Fruit fly (Drosophila melanogaster) whole organism, prepupa: ENCODE measurements around the gene CG6432.

ENCODE experiments used
- Blimp-1 ChIP-seq: fragments of 200-800 bp; sonication (Bioruptor generic); optimal IDR thresholded peaks from 3 replicates; lab custom pipeline; 2017; ENCODE audit warnings: missing biosample characterization, missing genetic modification characterization, mild to moderate bottlenecking, moderate library complexity, missing genetic modification reagents
- CG10669 ChIP-seq: fragments of 200-800 bp; sonication (Bioruptor generic); optimal IDR thresholded peaks from 3 replicates; lab custom pipeline; 2018; ENCODE audit warnings: missing biosample characterization, mild to moderate bottlenecking, missing genetic modification characterization, moderate library complexity
- CG11294 ChIP-seq: fragments of 200-800 bp; sonication (Bioruptor generic); IDR thresholded peaks from 2 replicates; pipeline ENCODE4 v1.3.6; 2022; ENCODE audit warnings: missing biosample characterization, missing genetic modification characterization
- CG11762 ChIP-seq: fragments of 200-800 bp; sonication (Bioruptor generic); optimal IDR thresholded peaks from 3 replicates; lab custom pipeline; 2016; ENCODE audit warnings: missing biosample characterization, missing genetic modification characterization; ENCODE audit not compliant: insufficient read depth
- CG1621 ChIP-seq: fragments of 200-800 bp; sonication (Bioruptor generic); optimal IDR thresholded peaks from 3 replicates; lab custom pipeline; 2018; ENCODE audit warnings: missing biosample characterization, mild to moderate bottlenecking, missing genetic modification characterization
- CG16779 ChIP-seq: fragments of 200-800 bp; sonication (Bioruptor generic); optimal IDR thresholded peaks from 3 replicates; lab custom pipeline; 2017; ENCODE audit warnings: missing biosample characterization, mild to moderate bottlenecking, missing genetic modification characterization
- CG3032 ChIP-seq: fragments of 200-800 bp; optimal IDR thresholded peaks from 2 replicates; lab custom pipeline; 2019; ENCODE audit warnings: missing biosample characterization, mild to moderate bottlenecking, missing genetic modification characterization, moderate library complexity
- CG32006 ChIP-seq: fragments of 200-800 bp; sonication (Bioruptor generic); optimal IDR thresholded peaks from 3 replicates; lab custom pipeline; 2017; ENCODE audit warnings: missing biosample characterization, mild to moderate bottlenecking, missing genetic modification characterization
- CG34406 ChIP-seq: fragments of 200-800 bp; sonication (Bioruptor generic); optimal IDR thresholded peaks from 3 replicates; lab custom pipeline; 2016; ENCODE audit warnings: missing biosample characterization, missing genetic modification characterization
- CG3919 ChIP-seq: fragments of 200-800 bp; sonication (Bioruptor generic); optimal IDR thresholded peaks from 3 replicates; lab custom pipeline; 2016; ENCODE audit warnings: missing biosample characterization, missing genetic modification characterization
- CG4318 ChIP-seq: fragments of 200-800 bp; sonication (Bioruptor generic); optimal IDR thresholded peaks from 3 replicates; lab custom pipeline; 2017; ENCODE audit warnings: missing biosample characterization, mild to moderate bottlenecking, missing genetic modification characterization
- CG6163 ChIP-seq: fragments of 200-800 bp; sonication (Bioruptor generic); IDR thresholded peaks from 3 replicates; pipeline ENCODE4 v1.3.6; 2022; ENCODE audit warnings: missing biosample characterization, missing genetic modification characterization
- CG6276 ChIP-seq: fragments of 200-800 bp; sonication (Bioruptor generic); optimal IDR thresholded peaks from 2 replicates; lab custom pipeline; 2017; ENCODE audit warnings: missing biosample characterization, mild to moderate bottlenecking, missing genetic modification characterization
- CG6792 ChIP-seq: fragments of 200-800 bp; sonication (Bioruptor generic); optimal IDR thresholded peaks from 3 replicates; lab custom pipeline; 2016; ENCODE audit warnings: missing biosample characterization, missing genetic modification characterization
- CG8319 ChIP-seq: fragments of 200-800 bp; sonication (Bioruptor generic); optimal IDR thresholded peaks from 3 replicates; lab custom pipeline; 2016; ENCODE audit warnings: missing biosample characterization, missing genetic modification characterization
- Eip93F ChIP-seq: fragments of 200-800 bp; sonication (Bioruptor generic); optimal IDR thresholded peaks from 2 replicates; lab custom pipeline; 2016; ENCODE audit warnings: missing biosample characterization, mild to moderate bottlenecking, missing genetic modification characterization
- Ets21C ChIP-seq: fragments of 200-800 bp; sonication (Bioruptor generic); optimal IDR thresholded peaks from 3 replicates; lab custom pipeline; 2016; ENCODE audit warnings: missing biosample characterization, missing genetic modification characterization
- Ets96B ChIP-seq: fragments of 200-800 bp; optimal IDR thresholded peaks from 2 replicates; lab custom pipeline; 2019; ENCODE audit warnings: missing biosample characterization, mild to moderate bottlenecking, missing genetic modification characterization, moderate library complexity
- Hr38 ChIP-seq: sonication (Bioruptor generic); optimal IDR thresholded peaks from 2 replicates; lab custom pipeline; 2016; ENCODE audit warnings: missing biosample characterization, missing genetic modification characterization
- Lpt ChIP-seq: fragments of 200-800 bp; sonication (Bioruptor generic); optimal IDR thresholded peaks from 3 replicates; lab custom pipeline; 2016; ENCODE audit warnings: missing biosample characterization, missing genetic modification characterization
- Met ChIP-seq: fragments of 200-800 bp; sonication (Bioruptor generic); optimal IDR thresholded peaks from 3 replicates; lab custom pipeline; 2016; ENCODE audit warnings: missing biosample characterization, missing genetic modification characterization
- OdsH ChIP-seq: fragments of 200-800 bp; sonication (Bioruptor generic); optimal IDR thresholded peaks from 3 replicates; lab custom pipeline; 2016; ENCODE audit warnings: missing biosample characterization, missing genetic modification characterization
- Sox102F ChIP-seq: fragments of 200-800 bp; sonication (Bioruptor generic); optimal IDR thresholded peaks from 2 replicates; lab custom pipeline; 2016; ENCODE audit warnings: missing biosample characterization, mild to moderate bottlenecking, missing genetic modification characterization
- Sox14 ChIP-seq: fragments of 200-800 bp; sonication (Bioruptor generic); optimal IDR thresholded peaks from 3 replicates; lab custom pipeline; 2016; ENCODE audit warnings: missing biosample characterization, missing genetic modification characterization
- fd85E ChIP-seq: fragments of 200-800 bp; sonication (Bioruptor generic); optimal IDR thresholded peaks from 3 replicates; lab custom pipeline; 2016; ENCODE audit warnings: missing biosample characterization, missing genetic modification characterization
- lz ChIP-seq: fragments of 200-800 bp; sonication (Bioruptor generic); optimal IDR thresholded peaks from 3 replicates; lab custom pipeline; 2016; ENCODE audit warnings: missing biosample characterization, missing genetic modification characterization
- net ChIP-seq: fragments of 200-800 bp; sonication (Bioruptor generic); optimal IDR thresholded peaks from 3 replicates; lab custom pipeline; 2016; ENCODE audit warnings: missing biosample characterization, missing genetic modification characterization
- pdm3 ChIP-seq: fragments of 200-800 bp; sonication (Bioruptor generic); optimal IDR thresholded peaks from 3 replicates; lab custom pipeline; 2016; ENCODE audit warnings: missing biosample characterization, missing genetic modification characterization
- salr ChIP-seq, 2 experiments: fragments of 200-800 bp; sonication (Bioruptor generic); optimal IDR thresholded peaks; 3 replicates each; lab custom pipeline; 2016 to 2018; ENCODE audit warnings: missing biosample characterization in 2 of 2, missing genetic modification characterization in 2 of 2, mild to moderate bottlenecking in 1 of 2
- spab ChIP-seq: fragments of 200-800 bp; sonication (Bioruptor generic); optimal IDR thresholded peaks from 2 replicates; lab custom pipeline; 2017; ENCODE audit warnings: missing biosample characterization, mild to moderate bottlenecking, missing genetic modification characterization, missing genetic modification reagents
- svp ChIP-seq: fragments of 200-800 bp; sonication (Bioruptor generic); peaks from one replicate; lab custom pipeline; 2016; ENCODE audit warnings: missing biosample characterization, missing genetic modification characterization
- vri ChIP-seq: fragments of 200-800 bp; sonication (Bioruptor generic); optimal IDR thresholded peaks from 3 replicates; lab custom pipeline; 2016; ENCODE audit warnings: missing biosample characterization, mild to moderate bottlenecking, missing genetic modification characterization

CG6432 gene

dm6 chr3R:24368064-24368463, 31.3 kb downstream of the CG6432 start, which contains the start of the genes CG42812 and CG33341:
Gene CG42812 (minus strand): TSS chr3R:24368164.
Gene CG33341 (plus strand): TSS chr3R:24368358.
- no peak for TF ChIP-seq vri (GFP tag; lab: Kevin White, UChicago)
- TF ChIP-seq svp (GFP tag; lab: Kevin White, UChicago), result peak; percentile 20
- TF ChIP-seq salr (GFP tag; optimal IDR thresholded peaks at IDR 0.05; lab: Kevin White, UChicago), result no peak

DNA sequence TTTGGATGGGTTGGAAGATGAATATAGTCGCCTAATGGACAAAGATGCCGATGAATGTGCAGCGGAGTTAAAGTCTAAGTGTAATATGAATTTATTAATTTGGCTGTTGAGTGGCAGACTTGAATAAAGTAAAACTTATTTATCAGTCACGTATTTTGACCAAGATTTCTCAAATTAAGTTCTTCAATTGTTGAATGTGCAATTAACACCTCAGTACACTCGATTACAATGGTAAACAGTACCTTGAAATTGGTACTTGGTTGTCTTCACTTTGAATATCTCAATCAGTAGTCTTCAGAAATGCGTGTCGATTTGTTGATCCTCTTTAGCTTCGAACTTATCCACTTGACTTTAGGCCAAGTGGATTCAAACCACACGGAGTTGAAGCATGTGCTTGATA, 32.5 kb downstream of the CG6432 start, which contains the start of gene CG13614:
CG13614 (plus strand) TSS at position 301 of the 400 bp plus-strand sequence.
- TF ChIP-seq CG8319 (no peak), Sox102F (GFP tag; lab: Kevin White, UChicago) (no peak), CG6276 (GFP tag; lab: Kevin White, UChicago) (no peak), Hr38 (GFP tag; lab: Kevin White, UChicago) (no peak), CG3032 (no peak), CG4318 (GFP tag; lab: Kevin White, UChicago) (no peak), salr (GFP tag; optimal IDR thresholded peaks at IDR 0.05; lab: Kevin White, UChicago) (no peak), Met (GFP tag; lab: Kevin White, UChicago) (no peak), CG11762 (no peak), Eip93F (GFP tag; lab: Kevin White, UChicago) (no peak), pdm3 (GFP tag; lab: Kevin White, UChicago) (no peak), CG6163 (GFP tag; lab: Robert Waterston, UW) (no peak), CG3919 (no peak), Sox14 (GFP tag; lab: Kevin White, UChicago) (no peak), vri (GFP tag; lab: Kevin White, UChicago) (no peak), spab (GFP tag; lab: Kevin White, UChicago) (no peak)

DNA sequence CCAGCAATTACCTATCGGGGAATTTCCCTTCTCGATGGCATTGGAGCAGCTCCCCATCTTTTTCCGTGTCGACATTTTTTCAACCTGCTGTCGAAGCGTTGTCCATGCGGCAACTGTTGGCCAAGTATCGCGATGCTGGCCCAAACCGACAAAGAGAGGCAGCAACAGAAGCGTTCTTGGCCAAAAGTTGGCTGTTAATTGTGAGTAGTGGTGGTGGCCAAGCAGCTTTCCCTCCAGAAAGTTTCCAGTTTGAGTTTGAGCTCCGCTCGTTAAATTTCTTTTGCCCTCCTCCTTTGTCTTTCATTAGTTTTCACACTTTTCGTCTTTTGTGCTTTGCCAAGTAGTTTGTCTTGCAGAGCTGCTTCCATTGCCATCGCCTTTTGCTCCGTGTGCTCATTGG, 35.9 kb downstream of the CG6432 start, which contains the start of gene CG17782:
CG17782 (minus strand) TSS at position 101 of the 400 bp plus-strand sequence.
- no peak for TF ChIP-seq CG16779 (tag; lab: Kevin White, UChicago)
- TF ChIP-seq Ets96B (tag; lab: Kevin White, UChicago), result no peak
- TF ChIP-seq Sox14 (GFP tag; lab: Kevin White, UChicago), result no peak

- no peak for TF ChIP-seq net (GFP tag; lab: Kevin White, UChicago)
- no peak for TF ChIP-seq CG32006 (GFP tag; lab: Kevin White, UChicago)
- no peak for TF ChIP-seq Ets21C (GFP tag; lab: Kevin White, UChicago)
- no peak for TF ChIP-seq CG1621
- TF ChIP-seq, all 60 proteins: peak for 0
Observed at dm6 chr3R:24375561-24375960, 38.8 kb downstream of the CG6432 start, which contains the start of gene CG17781. Gene CG17781 (minus strand): TSS chr3R:24375661.

- no peak for TF ChIP-seq CG11294 (GFP tag; lab: Robert Waterston, UW)
- no peak for TF ChIP-seq CG6792
- TF ChIP-seq CG3919, result no peak
- TF ChIP-seq OdsH (GFP tag; lab: Kevin White, UChicago), result no peak
- no peak for TF ChIP-seq CG6276 (GFP tag; lab: Kevin White, UChicago)
- TF ChIP-seq svp (GFP tag; lab: Kevin White, UChicago), result no peak
- no peak for TF ChIP-seq Blimp-1 (GFP tag; lab: Kevin White, UChicago)
- TF ChIP-seq CG34406 (GFP tag; lab: Kevin White, UChicago), result no peak
Observed at dm6 chr3R:24376565-24376964, 39.8 kb downstream of the CG6432 start, which contains the start of gene CG33342. Gene CG33342 (plus strand): TSS chr3R:24376865.

DNA sequence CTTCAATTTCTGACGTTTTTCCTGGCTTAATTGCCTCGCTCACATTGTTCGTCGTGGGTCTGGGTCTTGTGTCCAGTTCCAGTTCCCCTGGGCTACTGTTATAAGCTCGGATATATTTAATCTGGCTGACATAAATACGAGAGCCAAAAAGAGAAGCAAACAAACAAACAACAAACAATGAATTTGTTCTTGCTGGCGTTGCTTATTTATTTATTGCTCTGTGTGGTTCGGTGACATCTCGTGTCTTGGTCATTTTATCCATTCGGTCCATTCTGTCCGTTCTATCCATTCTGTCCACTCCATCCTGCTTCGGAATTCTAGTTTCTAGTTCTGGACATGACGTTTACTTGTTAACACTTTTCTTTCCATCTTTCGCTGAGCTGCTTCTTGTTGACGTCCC, 48.2 kb downstream of the CG6432 start, which contains the start of gene CG17780:
CG17780 (minus strand) TSS at position 101 of the 400 bp plus-strand sequence.
- TF ChIP-seq fd85E (GFP tag; lab: Kevin White, UChicago) (no peak), CG10669 (no peak), CG8319 (no peak), Sox14 (GFP tag; lab: Kevin White, UChicago) (no peak), lz (GFP tag; lab: Kevin White, UChicago) (no peak), vri (GFP tag; lab: Kevin White, UChicago) (no peak), Lpt (no peak), CG32006 (GFP tag; lab: Kevin White, UChicago) (no peak), Ets96B (tag; lab: Kevin White, UChicago) (no peak)
